Fruit fly (Drosophila melanogaster) whole organism, adult: Measurements from ENCODE around the gene mtd.
A peak's percentile ranks its signal among the peaks of the same experiment; 100 is the strongest.

Experiments used
- CG11617 ChIP-seq: fragments of 200-800 bp; sonication (Bioruptor generic); optimal IDR thresholded peaks from 2 replicates; lab custom pipeline; 2017; ENCODE audit warnings: mild to moderate bottlenecking, missing biosample characterization, missing genetic modification reagents, missing genetic modification characterization
- CG12768 ChIP-seq: fragments of 200-800 bp; sonication (Bioruptor generic); optimal IDR thresholded peaks from 2 replicates; lab custom pipeline; 2017; ENCODE audit warnings: missing biosample characterization, missing genetic modification characterization, mild to moderate bottlenecking, moderate library complexity, missing genetic modification reagents
- CG14711 ChIP-seq: fragments of 200-800 bp; sonication (Bioruptor generic); optimal IDR thresholded peaks from 2 replicates; lab custom pipeline; 2018; ENCODE audit warnings: missing biosample characterization, mild to moderate bottlenecking, missing genetic modification characterization, moderate library complexity
- CG1620 ChIP-seq: fragments of 200-800 bp; sonication (Bioruptor generic); optimal IDR thresholded peaks from 2 replicates; lab custom pipeline; 2016; ENCODE audit warnings: missing biosample characterization, missing genetic modification characterization
- CG33017 ChIP-seq: fragments of 200-800 bp; sonication (Bioruptor generic); optimal IDR thresholded peaks from 2 replicates; lab custom pipeline; 2018; ENCODE audit warnings: missing biosample characterization, mild to moderate bottlenecking, missing genetic modification characterization, moderate library complexity
- CG5204 ChIP-seq: fragments of 200-800 bp; sonication (Bioruptor generic); optimal IDR thresholded peaks from 2 replicates; lab custom pipeline; 2016; ENCODE audit warnings: missing biosample characterization, missing genetic modification characterization
- CG7045 ChIP-seq: fragments of 200-800 bp; sonication (Bioruptor generic); optimal IDR thresholded peaks from 2 replicates; lab custom pipeline; 2017; ENCODE audit warnings: missing biosample characterization, mild to moderate bottlenecking, missing genetic modification characterization
- CG7101 ChIP-seq: fragments of 200-800 bp; sonication (Bioruptor generic); optimal IDR thresholded peaks from 2 replicates; lab custom pipeline; 2018; ENCODE audit warnings: missing biosample characterization, mild to moderate bottlenecking, missing genetic modification characterization, moderate library complexity
- Clk ChIP-seq: fragments of 200-800 bp; sonication (Bioruptor generic); optimal IDR thresholded peaks from 2 replicates; lab custom pipeline; 2017; ENCODE audit warnings: missing biosample characterization, missing genetic modification characterization
- Crg-1 ChIP-seq: fragments of 200-800 bp; sonication (Bioruptor generic); optimal IDR thresholded peaks from 2 replicates; lab custom pipeline; 2016; ENCODE audit warnings: missing biosample characterization, missing genetic modification characterization
- Hr96 ChIP-seq: fragments of 200-800 bp; sonication (Bioruptor generic); optimal IDR thresholded peaks from 2 replicates; lab custom pipeline; 2016; ENCODE audit warnings: missing biosample characterization, missing genetic modification characterization
- Mnt ChIP-seq: fragments of 200-800 bp; sonication (Bioruptor generic); optimal IDR thresholded peaks from 2 replicates; lab custom pipeline; 2016; ENCODE audit warnings: missing biosample characterization, mild to moderate bottlenecking, missing genetic modification characterization
- bab1 ChIP-seq: fragments of 200-800 bp; sonication (Bioruptor generic); optimal IDR thresholded peaks from 3 replicates; lab custom pipeline; 2019; ENCODE audit warnings: missing biosample characterization, mild to moderate bottlenecking, missing genetic modification characterization, moderate library complexity
- cic ChIP-seq: fragments of 200-800 bp; sonication (Bioruptor generic); optimal IDR thresholded peaks from 2 replicates; lab custom pipeline; 2017; ENCODE audit warnings: missing biosample characterization, mild to moderate bottlenecking, missing genetic modification characterization, moderate library complexity
- cnc ChIP-seq, 2 experiments: fragments of >200 bp; optimal IDR thresholded peaks; 2 replicates each; lab custom pipeline; 2017
- kay ChIP-seq: fragments of 200-800 bp; sonication (Bioruptor generic); peaks from one replicate; lab custom pipeline; 2016; ENCODE audit warnings: missing biosample characterization, missing genetic modification characterization, borderline replicate concordance
- ovo ChIP-seq: fragments of 200-800 bp; sonication (Bioruptor generic); optimal IDR thresholded peaks from 2 replicates; lab custom pipeline; 2016; ENCODE audit warnings: missing biosample characterization, missing genetic modification characterization
- pad ChIP-seq: fragments of 200-800 bp; sonication (Bioruptor generic); optimal IDR thresholded peaks from 3 replicates; lab custom pipeline; 2017; ENCODE audit warnings: missing biosample characterization, missing genetic modification characterization, mild to moderate bottlenecking, moderate library complexity, missing genetic modification reagents
- tj ChIP-seq: fragments of 200-800 bp; sonication (Bioruptor generic); optimal IDR thresholded peaks from 3 replicates; lab custom pipeline; 2017; ENCODE audit warnings: missing biosample characterization, mild to moderate bottlenecking, missing genetic modification characterization, moderate library complexity
- toe ChIP-seq: fragments of 200-800 bp; sonication (Bioruptor generic); optimal IDR thresholded peaks from 2 replicates; lab custom pipeline; 2016; ENCODE audit warnings: missing biosample characterization, missing genetic modification characterization

The mtd gene

dm6 chr3R:5363412-5363811, 13.2 kb upstream of the mtd start:
- TF ChIP-seq CG7045 (GFP tag; lab: Kevin White, UChicago) (no peak), pad (GFP tag; lab: Kevin White, UChicago) (no peak)

dm6 chr3R:5361681-5362319, 11.6 kb upstream of the mtd start:
- TF ChIP-seq CG12768 (GFP tag; lab: Kevin White, UChicago) (no peak), CG14711 (tag; lab: Kevin White, UChicago) (peak; percentile 18), CG33017 (tag; lab: Kevin White, UChicago) (peak; percentile 11)

- TF ChIP-seq toe (no peak), bab1 (GFP tag; lab: Kevin White, UChicago) (peak; percentile 53), CG7045 (GFP tag; lab: Kevin White, UChicago) (no peak), cic (GFP tag; lab: Kevin White, UChicago) (peak; percentile 6), CG5204 (GFP tag; lab: Kevin White, UChicago) (no peak), CG7101 (tag; lab: Kevin White, UChicago) (no peak), cnc (optimal IDR thresholded peaks at IDR 0.05; lab: Kevin White, UChicago) (peak; percentile 96 to 98), Mnt (GFP tag; lab: Kevin White, UChicago) (peak; percentile 11)
Observed at dm6 chr3R:5357935-5358414, 7.7 kb upstream of the mtd start, which contains the start of gene Prosbeta7. Gene Prosbeta7, minus strand, starts transcription at chr3R:5358364.

DNA sequence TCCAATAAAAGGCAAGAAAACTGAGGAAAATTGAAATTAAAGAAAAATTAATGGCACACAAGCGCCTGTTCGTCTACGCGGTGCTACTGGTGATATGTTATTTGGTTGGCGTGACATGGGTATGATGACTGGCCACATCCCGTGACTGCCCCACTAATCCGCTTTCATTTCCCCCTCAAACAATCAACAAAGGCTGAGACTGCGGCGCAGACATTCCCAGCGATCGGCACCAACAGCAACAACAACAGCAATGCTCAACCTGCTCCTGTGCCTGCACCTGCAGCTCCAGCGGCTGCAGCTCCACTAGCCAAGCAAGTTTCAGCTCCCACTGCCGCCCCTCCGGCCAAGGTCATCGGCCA, 4.9 kb upstream of the mtd start:
- no peak for TF ChIP-seq Mnt (GFP tag; lab: Kevin White, UChicago)
- TF ChIP-seq kay (GFP tag; lab: Kevin White, UChicago), result no peak
- TF ChIP-seq ovo (GFP tag; lab: Kevin White, UChicago), result no peak
- no peak for TF ChIP-seq bab1 (GFP tag; lab: Kevin White, UChicago)
- TF ChIP-seq cnc (optimal IDR thresholded peaks at IDR 0.05; lab: Kevin White, UChicago), result no peak
- no peak for TF ChIP-seq pad (GFP tag; lab: Kevin White, UChicago)
- no peak for TF ChIP-seq tj (GFP tag; lab: Kevin White, UChicago)
- TF ChIP-seq CG11617 (GFP tag; lab: Kevin White, UChicago), result no peak
- no peak for TF ChIP-seq CG5204 (GFP tag; lab: Kevin White, UChicago)
- no peak for TF ChIP-seq Crg-1 (GFP tag; lab: Kevin White, UChicago)
- TF ChIP-seq toe, result no peak

DNA sequence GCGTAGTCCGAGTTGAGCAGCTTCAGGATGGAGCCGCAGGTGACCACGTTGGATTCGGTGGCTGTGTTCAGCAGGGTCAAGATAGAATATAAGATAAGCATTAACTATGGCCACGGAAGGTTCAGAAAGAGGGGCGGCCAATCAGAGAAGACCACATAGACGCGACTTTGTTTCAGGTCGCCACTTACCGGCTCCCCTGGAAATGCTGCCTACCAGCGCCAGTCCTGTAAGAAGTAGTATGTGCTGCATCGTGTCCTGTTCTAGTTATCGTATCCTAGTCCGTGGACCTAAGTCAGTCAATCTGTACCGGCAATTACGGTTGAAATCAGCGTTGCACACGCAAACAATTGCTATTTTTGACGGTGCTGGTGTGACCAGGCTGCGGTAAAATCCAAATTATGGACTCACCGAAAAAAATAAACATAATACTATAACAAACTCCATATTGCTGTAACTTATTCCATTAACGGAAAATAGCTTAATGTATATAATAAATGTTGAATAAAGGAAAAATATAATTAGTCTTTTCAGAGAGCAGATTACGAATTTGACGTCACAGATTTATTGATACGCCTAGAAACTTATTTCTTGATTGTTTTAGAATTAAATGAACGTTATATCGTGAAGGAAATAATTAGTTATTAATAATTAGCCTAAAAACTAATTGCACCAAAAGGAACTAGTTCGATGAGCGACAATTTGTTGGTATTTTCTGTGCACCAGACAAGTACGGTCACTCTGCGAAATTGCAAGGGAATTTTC, 4.3 kb upstream of the mtd start, which contains the start of the genes CG11999 and CG1161:
Gene CG11999, minus strand, starts transcription at position 375 of the 762 bp plus-strand sequence.
Gene CG1161, plus strand, starts transcription at position 720 of the 762 bp plus-strand sequence.
- no peak for TF ChIP-seq Hr96
- no peak for TF ChIP-seq CG5204 (GFP tag; lab: Kevin White, UChicago)
- TF ChIP-seq CG7045 (GFP tag; lab: Kevin White, UChicago), result no peak
- TF ChIP-seq pad (GFP tag; lab: Kevin White, UChicago), result peak; percentile 17
- TF ChIP-seq Crg-1 (GFP tag; lab: Kevin White, UChicago), result peak; percentile 13
- TF ChIP-seq cnc (optimal IDR thresholded peaks at IDR 0.05; lab: Kevin White, UChicago), result no peak
- peak; percentile 9 for TF ChIP-seq tj (GFP tag; lab: Kevin White, UChicago)

- TF ChIP-seq CG7101 (tag; lab: Kevin White, UChicago) (no peak), Crg-1 (GFP tag; lab: Kevin White, UChicago) (no peak), CG12768 (GFP tag; lab: Kevin White, UChicago) (no peak), Clk (GFP tag; lab: Kevin White, UChicago) (no peak), ovo (GFP tag; lab: Kevin White, UChicago) (no peak)
Observed at dm6 chr3R:5346707-5347323, 3.4 kb downstream of the mtd start.

- TF ChIP-seq tj (GFP tag; lab: Kevin White, UChicago) (no peak), CG1620 (GFP tag; lab: Kevin White, UChicago) (no peak), CG7101 (tag; lab: Kevin White, UChicago) (no peak), CG14711 (tag; lab: Kevin White, UChicago) (no peak), Mnt (GFP tag; lab: Kevin White, UChicago) (no peak), Hr96 (no peak), toe (no peak), CG33017 (tag; lab: Kevin White, UChicago) (no peak)
Observed at dm6 chr3R:5331764-5332405, 18.4 kb downstream of the mtd start.
